Worm (Caenorhabditis elegans) whole organism, L2 larva: Measurements from ENCODE around the gene cab-1.

ENCODE experiments used
- alr-1 ChIP-seq: fragments of 150-350 bp; optimal IDR thresholded peaks from 2 replicates; lab custom pipeline; 2014; ENCODE audit warnings: missing biosample characterization, missing genetic modification characterization
- ceh-16 ChIP-seq: fragments of 150-350 bp; optimal IDR thresholded peaks from 2 replicates; lab custom pipeline; 2014; ENCODE audit warnings: missing biosample characterization, missing genetic modification characterization
- egl-27 ChIP-seq: sonication (generic microtip); optimal IDR thresholded peaks from 3 replicates; lab custom pipeline; 2017; ENCODE audit warnings: missing biosample characterization, missing genetic modification reagents, missing genetic modification characterization
- lin-13 ChIP-seq: fragments of 150-350 bp; optimal IDR thresholded peaks from 2 replicates; lab custom pipeline; 2014; ENCODE audit warnings: missing biosample characterization, missing genetic modification reagents, missing genetic modification characterization
- lsy-2 ChIP-seq, 2 experiments: fragments of 150-350 bp in 1 of 2; sonication (generic microtip) in 1 of 2; optimal IDR thresholded peaks; 2 replicates each; lab custom pipeline; 2014 to 2017; ENCODE audit warnings: missing biosample characterization in 2 of 2, missing genetic modification characterization in 2 of 2
- nhr-10 ChIP-seq: sonication (generic microtip); optimal IDR thresholded peaks from 2 replicates; lab custom pipeline; 2017; ENCODE audit warnings: missing biosample characterization, missing genetic modification characterization
- nhr-11 ChIP-seq: fragments of 150-350 bp; optimal IDR thresholded peaks from 2 replicates; lab custom pipeline; 2014; ENCODE audit warnings: missing biosample characterization, missing genetic modification characterization
- nhr-23 ChIP-seq: fragments of 150-350 bp; optimal IDR thresholded peaks from 2 replicates; lab custom pipeline; 2014; ENCODE audit warnings: missing biosample characterization, missing genetic modification reagents, missing genetic modification characterization
- nhr-237 ChIP-seq: fragments of 150-350 bp; optimal IDR thresholded peaks from 2 replicates; lab custom pipeline; 2014; ENCODE audit warnings: missing biosample characterization, missing genetic modification characterization
- skn-1 ChIP-seq: sonication (generic microtip); optimal IDR thresholded peaks from 2 replicates; lab custom pipeline; 2017; ENCODE audit warnings: missing biosample characterization, missing genetic modification characterization
- unc-62 ChIP-seq: fragments of 150-350 bp; optimal IDR thresholded peaks from 2 replicates; lab custom pipeline; 2014; ENCODE audit warnings: missing biosample characterization, missing genetic modification reagents, missing genetic modification characterization

- no peak for TF ChIP-seq nhr-237
- TF ChIP-seq nhr-23 (tag; lab: Kevin White, UChicago), result no peak
- TF ChIP-seq ceh-16 (tag; lab: Kevin White, UChicago), result no peak
- TF ChIP-seq nhr-11 (tag; lab: Kevin White, UChicago), result no peak
- no peak for TF ChIP-seq unc-62
- no peak for TF ChIP-seq nhr-10 (tag; lab: Kevin White, UChicago)
- TF ChIP-seq alr-1 (tag; lab: Kevin White, UChicago), result no peak
- no peak for TF ChIP-seq egl-27 (tag; lab: Kevin White, UChicago)
- no peak for TF ChIP-seq lsy-2 (tag; optimal IDR thresholded peaks at IDR 0.05; lab: Kevin White, UChicago)
- TF ChIP-seq lin-13, result no peak
- TF ChIP-seq skn-1 (tag; lab: Kevin White, UChicago), result no peak
These were observed 5.6 kb downstream of the cab-1 start for ce11 chrX:12207078-12207477.
